Worm (Caenorhabditis elegans): ENCODE results near the gene mev-1.

The mev-1 gene

DNA sequence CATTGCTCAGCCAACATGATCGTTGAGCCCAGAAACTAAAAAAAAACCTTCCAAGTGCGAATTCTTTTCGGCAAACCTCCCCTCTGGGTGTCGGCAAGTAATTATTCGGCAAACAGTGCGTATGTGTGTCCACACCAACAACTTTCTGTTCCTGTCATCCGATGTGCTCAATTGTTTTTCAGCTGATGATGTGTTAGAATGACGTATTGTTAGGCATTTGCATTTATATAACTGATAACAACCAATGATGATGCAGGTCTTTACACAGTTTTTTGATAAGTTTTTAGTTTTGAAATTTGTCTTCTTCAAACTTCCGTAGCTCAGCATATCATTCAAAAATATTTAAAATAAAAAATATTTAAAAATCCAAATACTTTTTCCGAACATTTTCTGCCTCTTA, 44.8 kb downstream of the mev-1 start (continued):
- TF ChIP-seq F49E8.2 (tag; optimal IDR thresholded peaks at IDR 0.05; ENCODE audit: borderline replicate concordance) (no peak), dmd-8 (GFP tag; IDR thresholded peaks at IDR 0.05) (no peak), mep-1 (tag; optimal IDR thresholded peaks at IDR 0.05) (no peak), tag-97 (GFP tag; IDR thresholded peaks at IDR 0.05) (no peak), ama-1 (optimal IDR thresholded peaks at IDR 0.05) (no peak), hif-1 (tag; optimal IDR thresholded peaks at IDR 0.05) (peak in 1 of 2 experiments; percentile 25), ZK337.2 (GFP tag; IDR thresholded peaks at IDR 0.05) (no peak), lin-15B (tag; optimal IDR thresholded peaks at IDR 0.05) (no peak), egl-27 (tag; optimal IDR thresholded peaks at IDR 0.05) (no peak), ceh-32 (tag; optimal IDR thresholded peaks at IDR 0.05; ENCODE audit: poor library complexity) (no peak), hmg-1.1 (GFP tag; IDR thresholded peaks at IDR 0.05) (no peak), sdz-12 (GFP tag; optimal IDR thresholded peaks at IDR 0.05) (no peak), ctbp-1 (GFP tag; IDR thresholded peaks at IDR 0.05) (no peak), nhr-237 (tag; optimal IDR thresholded peaks at IDR 0.05) (no peak), aly-2 (tag; optimal IDR thresholded peaks at IDR 0.05) (no peak), ceh-28 (tag; optimal IDR thresholded peaks at IDR 0.05) (no peak), dve-1 (tag; optimal IDR thresholded peaks at IDR 0.05; ENCODE audit: insufficient read depth) (peak; percentile 35), ZK546.5 (tag; optimal IDR thresholded peaks at IDR 0.05) (no peak), lin-38 (GFP tag; IDR thresholded peaks at IDR 0.05) (no peak), R02D3.7 (tag; optimal IDR thresholded peaks at IDR 0.05) (no peak), nhr-111 (GFP tag; optimal IDR thresholded peaks at IDR 0.05) (no peak), arid-1 (GFP tag; conservative IDR thresholded peaks at IDR 0.05) (no peak), T26A8.4 (GFP tag; IDR thresholded peaks at IDR 0.05) (no peak), mxl-2 (GFP tag; conservative IDR thresholded peaks at IDR 0.05) (no peak), unc-39 (tag; optimal IDR thresholded peaks at IDR 0.05) (no peak), mxl-3 (GFP tag; optimal IDR thresholded peaks at IDR 0.05) (no peak), F44E2.7 (GFP tag; IDR thresholded peaks at IDR 0.05) (no peak), unc-130 (GFP tag; optimal IDR thresholded peaks at IDR 0.05) (no peak)

DNA sequence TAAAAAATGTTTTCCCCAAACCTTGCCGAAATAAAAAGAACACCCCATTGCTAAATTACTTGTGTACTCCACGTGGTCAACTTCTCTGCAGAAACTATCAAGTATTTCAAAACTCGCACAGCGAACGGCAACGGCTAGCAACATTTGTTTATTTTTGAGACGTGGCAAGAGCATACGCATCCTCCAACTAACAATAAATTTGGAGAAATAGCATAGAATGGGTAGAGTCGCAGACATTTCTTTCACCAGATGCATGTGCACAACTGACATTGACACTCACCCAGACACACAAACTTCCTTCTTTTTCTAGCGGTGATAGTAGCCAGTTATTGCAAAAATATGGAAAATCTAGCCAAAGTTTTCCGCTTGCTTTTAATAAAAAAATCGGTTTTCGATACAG, 45.6 kb downstream of the mev-1 start:
- TF ChIP-seq F10B5.3 (tag; optimal IDR thresholded peaks at IDR 0.05) (no peak), snpc-1.2 (GFP tag; IDR thresholded peaks at IDR 0.05) (no peak), dpl-1 (GFP tag; optimal IDR thresholded peaks at IDR 0.05) (no peak), egl-43 (GFP tag; IDR thresholded peaks at IDR 0.05) (no peak), egl-27 (tag; optimal IDR thresholded peaks at IDR 0.05) (no peak), jun-1 (tag; optimal IDR thresholded peaks at IDR 0.05) (no peak), aha-1 (tag) (peak; percentile 44), nhr-77 (tag; optimal IDR thresholded peaks at IDR 0.05) (no peak), madf-5 (GFP tag; IDR thresholded peaks at IDR 0.05) (no peak), daf-16 (GFP tag; optimal IDR thresholded peaks at IDR 0.05) (no peak), daf-16 (tag; optimal IDR thresholded peaks at IDR 0.05) (peak; percentile 12), ztf-11 (tag; optimal IDR thresholded peaks at IDR 0.05) (no peak), dmd-8 (GFP tag; IDR thresholded peaks at IDR 0.05) (no peak), unc-62 (GFP tag; optimal IDR thresholded peaks at IDR 0.05 in 1 of 2) (peak in 1 of 2 experiments; percentile 15), unc-62 (tag; optimal IDR thresholded peaks at IDR 0.05) (no peak), saeg-2 (GFP tag; IDR thresholded peaks at IDR 0.05) (no peak), lin-38 (GFP tag; IDR thresholded peaks at IDR 0.05) (no peak), dve-1 (tag; optimal IDR thresholded peaks at IDR 0.05; ENCODE audit: insufficient read depth) (no peak)

Measured in whole organism, L4 larva.